Fruit fly (Drosophila melanogaster): Measurements from ENCODE around the gene CG15443.

CG15443 gene

DNA sequence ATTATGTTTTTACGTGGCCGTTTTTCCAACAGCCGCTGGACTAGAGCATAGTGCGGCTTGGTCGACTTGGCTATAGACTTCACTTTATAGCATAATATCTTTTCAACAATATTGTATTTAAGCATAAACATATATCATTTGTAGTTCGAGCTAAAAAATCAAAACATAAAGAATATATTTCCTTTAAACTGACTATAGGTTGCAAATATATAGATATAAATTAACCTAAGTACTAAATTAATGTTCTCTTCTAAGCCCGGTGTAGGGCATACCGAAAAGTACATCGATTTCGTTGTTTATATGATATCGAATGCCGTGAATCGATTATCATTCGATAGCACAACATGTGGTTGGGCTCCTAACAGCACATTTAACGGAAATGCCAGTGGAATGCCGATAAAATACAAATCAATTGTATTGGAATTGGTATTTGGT, 14.6 kb downstream of the CG15443 start, which contains the start of gene MFS18 (continued):
- TF ChIP-seq Rx (GFP tag; IDR thresholded peaks at IDR 0.05) (peak; percentile 98), Xbp1 (GFP tag; optimal IDR thresholded peaks at IDR 0.05) (peak; percentile 98), sd (tag; optimal IDR thresholded peaks at IDR 0.05) (peak; percentile 98), psq (GFP tag; optimal IDR thresholded peaks at IDR 0.05) (peak; percentile 91), jumu (GFP tag; optimal IDR thresholded peaks at IDR 0.05) (peak; percentile 74), chinmo (GFP tag; IDR thresholded peaks at IDR 0.05; ENCODE audit: partially characterized antibody) (peak; percentile 85; the same call in 2 of the 4 replicates), CG9876 (GFP tag; optimal IDR thresholded peaks at IDR 0.05) (peak; percentile 60), aop (GFP tag; IDR thresholded peaks at IDR 0.05) (peak; percentile 93), maf-S (GFP tag; optimal IDR thresholded peaks at IDR 0.05) (peak; percentile 97), CG6272 (GFP tag; IDR thresholded peaks at IDR 0.05) (peak; percentile 98), Lim3 (GFP tag; IDR thresholded peaks at IDR 0.05) (peak; percentile 93), danr (GFP tag; IDR thresholded peaks at IDR 0.05) (peak; percentile 97), Asciz (GFP tag; optimal IDR thresholded peaks at IDR 0.05) (peak; percentile 99), her (GFP tag; optimal IDR thresholded peaks at IDR 0.05) (peak; percentile 69), CG16863 (GFP tag; optimal IDR thresholded peaks at IDR 0.05) (peak; percentile 82), B-H1 (GFP tag; IDR thresholded peaks at IDR 0.05) (peak; percentile 99), Ravus (GFP tag; IDR thresholded peaks at IDR 0.05) (peak; percentile 97), C15 (GFP tag; IDR thresholded peaks at IDR 0.05) (peak; percentile 98), crc (GFP tag; optimal IDR thresholded peaks at IDR 0.05) (peak; percentile 92), CG1233 (GFP tag; optimal IDR thresholded peaks at IDR 0.05) (peak; percentile 99), CG1792 (GFP tag; optimal IDR thresholded peaks at IDR 0.05) (peak; percentile 72), CG14965 (GFP tag; optimal IDR thresholded peaks at IDR 0.05; ENCODE audit: borderline replicate concordance) (no peak), cas (GFP tag; IDR thresholded peaks at IDR 0.05) (peak; percentile 98), CG4404 (GFP tag; IDR thresholded peaks at IDR 0.05) (peak; percentile 98), CG12942 (GFP tag; optimal IDR thresholded peaks at IDR 0.05) (peak; percentile 96), Six4 (GFP tag; optimal IDR thresholded peaks at IDR 0.05) (peak; percentile 99), HLH4C (GFP tag; IDR thresholded peaks at IDR 0.05; ENCODE audit: partially characterized antibody) (peak; percentile 93), CG34224 (GFP tag; IDR thresholded peaks at IDR 0.05; ENCODE audit: partially characterized antibody) (peak; percentile 74; the same call in 2 of the 3 replicates), nerfin-2 (GFP tag; IDR thresholded peaks at IDR 0.05; ENCODE audit: partially characterized antibody) (peak; percentile 90), CG18764 (GFP tag; optimal IDR thresholded peaks at IDR 0.05) (peak; percentile 99), pb (GFP tag; optimal IDR thresholded peaks at IDR 0.05) (peak; percentile 88), row (GFP tag; IDR thresholded peaks at IDR 0.05) (peak; percentile 100), CG1647 (GFP tag; optimal IDR thresholded peaks at IDR 0.05) (peak; percentile 87), ash1 (GFP tag; optimal IDR thresholded peaks at IDR 0.05) (peak; percentile 90), CG11456 (GFP tag; IDR thresholded peaks at IDR 0.05) (peak; percentile 98), tap (tag; optimal IDR thresholded peaks at IDR 0.05) (peak; percentile 98), gsb-n (tag; optimal IDR thresholded peaks at IDR 0.05) (peak; percentile 97), nau (GFP tag; optimal IDR thresholded peaks at IDR 0.05) (no peak), CG30020 (tag; optimal IDR thresholded peaks at IDR 0.05) (peak; percentile 80), sob (GFP tag; IDR thresholded peaks at IDR 0.05) (peak; percentile 98), sug (tag; optimal IDR thresholded peaks at IDR 0.05) (peak; percentile 82), lilli (GFP tag; optimal IDR thresholded peaks at IDR 0.05) (peak; percentile 99), Aef1 (GFP tag; IDR thresholded peaks at IDR 0.05) (peak; percentile 98), dysf (GFP tag; IDR thresholded peaks at IDR 0.05) (peak; percentile 99), ems (GFP tag; optimal IDR thresholded peaks at IDR 0.05) (peak; percentile 95), CG10565 (GFP tag; optimal IDR thresholded peaks at IDR 0.05) (peak; percentile 84), CG2199 (GFP tag; IDR thresholded peaks at IDR 0.05) (peak; percentile 99), Nf-YA (GFP tag; IDR thresholded peaks at IDR 0.05) (peak; percentile 98), CG18011 (GFP tag; optimal IDR thresholded peaks at IDR 0.05) (peak; percentile 85), CG8478 (optimal IDR thresholded peaks at IDR 0.05) (no peak), ato (GFP tag; IDR thresholded peaks at IDR 0.05; ENCODE audit: partially characterized antibody) (peak; percentile 92), CG4282 (GFP tag; optimal IDR thresholded peaks at IDR 0.05) (no peak)

Measured in whole organism, embryonic.